Worm (Caenorhabditis elegans): ENCODE measurements around the gene insc-1.

The insc-1 gene

ce11 chrII:7392052-7392694, 33.5 kb downstream of the insc-1 start (continued):
- peak; percentile 36 for TF ChIP-seq ama-1 (optimal IDR thresholded peaks at IDR 0.05)
- peak; percentile 39 to 77 for TF ChIP-seq mdl-1 (tag; optimal IDR thresholded peaks at IDR 0.05)

- TF ChIP-seq zip-2 (tag; optimal IDR thresholded peaks at IDR 0.05) (no peak), mxl-3 (GFP tag; optimal IDR thresholded peaks at IDR 0.05) (peak; percentile 28), sdz-12 (GFP tag; optimal IDR thresholded peaks at IDR 0.05) (no peak), unc-62 (GFP tag; optimal IDR thresholded peaks at IDR 0.05 in 1 of 2) (peak in 1 of 2 experiments; percentile 63), unc-62 (tag; optimal IDR thresholded peaks at IDR 0.05) (no peak), mxl-2 (GFP tag; conservative IDR thresholded peaks at IDR 0.05) (no peak), gei-8 (GFP tag; optimal IDR thresholded peaks at IDR 0.05) (no peak), ZK337.2 (GFP tag; IDR thresholded peaks at IDR 0.05) (no peak), zfp-2 (tag; optimal IDR thresholded peaks at IDR 0.05) (no peak), hlh-30 (tag; optimal IDR thresholded peaks at IDR 0.05; ENCODE audit: insufficient read depth) (peak; percentile 38), spr-1 (tag; optimal IDR thresholded peaks at IDR 0.05) (no peak), fkh-10 (GFP tag; optimal IDR thresholded peaks at IDR 0.05) (no peak)
Measured at ce11 chrII:7393393-7393792, 34.7 kb downstream of the insc-1 start.

ce11 chrII:7393922-7394689, 35.4 kb downstream of the insc-1 start:
- TF ChIP-seq daf-12 (tag; optimal IDR thresholded peaks at IDR 0.05) (no peak), hlh-30 (tag; optimal IDR thresholded peaks at IDR 0.05; ENCODE audit: insufficient read depth) (peak; percentile 81), hif-1 (tag; optimal IDR thresholded peaks at IDR 0.05) (peak; percentile 58 to 81), dve-1 (tag; optimal IDR thresholded peaks at IDR 0.05; ENCODE audit: insufficient read depth) (peak; percentile 8), daf-16 (GFP tag; optimal IDR thresholded peaks at IDR 0.05) (no peak), daf-16 (tag; optimal IDR thresholded peaks at IDR 0.05) (peak; percentile 75), nhr-42 (GFP tag; IDR thresholded peaks at IDR 0.05) (no peak), F10B5.3 (tag; optimal IDR thresholded peaks at IDR 0.05) (no peak), nhr-28 (tag; optimal IDR thresholded peaks at IDR 0.05) (peak; percentile 19), lsy-2 (tag; optimal IDR thresholded peaks at IDR 0.05) (peak in 1 of 2 experiments; percentile 5), aha-1 (tag) (peak; percentile 98), dmd-6 (GFP tag; IDR thresholded peaks at IDR 0.05) (0 out of 2 replicates have a peak, but pooled peaks have one; percentile 11), Y5F2A.4 (GFP tag; optimal IDR thresholded peaks at IDR 0.05) (no peak), T20F7.1 (GFP tag; optimal IDR thresholded peaks at IDR 0.05) (peak; percentile 16)

ce11 chrII:7394690-7395054, 36.0 kb downstream of the insc-1 start, which contains the start of gene bath-44:
bath-44 (plus strand) TSS chrII:7394955.
- TF ChIP-seq lim-7 (GFP tag; IDR thresholded peaks at IDR 0.05), result 0 out of 2 replicates have a peak, but pooled peaks have one; percentile 3
- TF ChIP-seq hmg-1.1 (GFP tag; IDR thresholded peaks at IDR 0.05), result no peak

- TF ChIP-seq daf-8 (GFP tag; IDR thresholded peaks at IDR 0.05) (no peak), unc-62 (GFP tag; optimal IDR thresholded peaks at IDR 0.05 in 1 of 2) (peak in 1 of 2 experiments; percentile 98), unc-62 (tag; optimal IDR thresholded peaks at IDR 0.05) (no peak), spr-1 (tag; optimal IDR thresholded peaks at IDR 0.05) (no peak), aha-1 (tag) (peak; percentile 21)
Measured at ce11 chrII:7396081-7396480, 37.4 kb downstream of the insc-1 start.
